Worm (Caenorhabditis elegans): ENCODE data around the gene C34C6.3.

- TF ChIP-seq fos-1 (tag; optimal IDR thresholded peaks at IDR 0.05) (no peak), lin-39 (tag; optimal IDR thresholded peaks at IDR 0.05) (no peak)
These were observed 32.9 kb upstream of the C34C6.3 start, which contains the start of gene atg-10 for ce11 chrII:8658835-8659234.
